Fruit fly (Drosophila melanogaster) whole organism, wandering third instar larva: ENCODE results near the gene soti.

Experiments
- Abd-B ChIP-seq: fragments of >200 bp; optimal IDR thresholded peaks from 2 replicates; lab custom pipeline; 2017; ENCODE audit warnings: missing biosample characterization, missing genetic modification characterization
- CG32264 ChIP-seq: fragments of 200-800 bp; sonication (Bioruptor generic); optimal IDR thresholded peaks from 2 replicates; lab custom pipeline; 2016; ENCODE audit warnings: missing biosample characterization, missing genetic modification characterization
- CG9705 ChIP-seq: fragments of 200-800 bp; sonication (Bioruptor generic); optimal IDR thresholded peaks from 2 replicates; lab custom pipeline; 2018; ENCODE audit warnings: missing biosample characterization, mild to moderate bottlenecking, missing genetic modification characterization
- CrebA ChIP-seq: fragments of 200-800 bp; sonication (Bioruptor generic); optimal IDR thresholded peaks from 2 replicates; lab custom pipeline; 2016; ENCODE audit warnings: missing biosample characterization, mild to moderate bottlenecking, missing genetic modification characterization, borderline replicate concordance
- Dfd ChIP-seq: fragments of >200 bp; optimal IDR thresholded peaks from 2 replicates; lab custom pipeline; 2017; ENCODE audit warnings: missing biosample characterization, missing genetic modification characterization
- Dif ChIP-seq: fragments of 200-275, 200-300 bp; sonication (Bioruptor generic); optimal IDR thresholded peaks from 2 replicates; lab custom pipeline; 2018; ENCODE audit warnings: missing biosample characterization, missing genetic modification characterization; ENCODE audit not compliant: partially characterized antibody
- GATAd ChIP-seq: sonication (Bioruptor generic); optimal IDR thresholded peaks from 2 replicates; lab custom pipeline; 2016; ENCODE audit warnings: missing biosample characterization, missing genetic modification characterization
- HLH106 ChIP-seq: fragments of 200-800 bp; optimal IDR thresholded peaks from 3 replicates; lab custom pipeline; 2019; ENCODE audit warnings: missing biosample characterization, mild to moderate bottlenecking, missing genetic modification characterization, moderate library complexity
- Hnf4 ChIP-seq: fragments of 200-800 bp; sonication (Bioruptor generic); optimal IDR thresholded peaks from 2 replicates; lab custom pipeline; 2016; ENCODE audit warnings: missing biosample characterization, mild to moderate bottlenecking, missing genetic modification characterization
- Hr78 ChIP-seq: fragments of >200 bp; optimal IDR thresholded peaks from 2 replicates; lab custom pipeline; 2017; ENCODE audit warnings: missing biosample characterization, missing genetic modification characterization
- Hr83 ChIP-seq: fragments of 200-300 bp; sonication (Bioruptor generic); optimal IDR thresholded peaks from 2 replicates; lab custom pipeline; 2016; ENCODE audit warnings: missing biosample characterization, mild to moderate bottlenecking, missing genetic modification characterization, moderate library complexity; ENCODE audit not compliant: poor library complexity, severe bottlenecking
- Jra ChIP-seq: sonication (Bioruptor generic); optimal IDR thresholded peaks from 2 replicates; lab custom pipeline; 2016; ENCODE audit warnings: missing biosample characterization, missing genetic modification characterization
- Mio ChIP-seq: sonication (Bioruptor generic); optimal IDR thresholded peaks from 2 replicates; lab custom pipeline; 2016; ENCODE audit warnings: missing biosample characterization, missing genetic modification characterization
- Myc ChIP-seq: fragments of >200 bp; optimal IDR thresholded peaks from 2 replicates; lab custom pipeline; 2017
- N ChIP-seq: fragments of >200 bp; optimal IDR thresholded peaks from 2 replicates; lab custom pipeline; 2018; ENCODE audit warnings: missing biosample characterization, missing external identifiers, missing genetic modification characterization
- OdsH ChIP-seq: fragments of 200-800 bp; sonication (Bioruptor generic); optimal IDR thresholded peaks from 2 replicates; lab custom pipeline; 2016; ENCODE audit warnings: missing biosample characterization, mild to moderate bottlenecking, missing genetic modification characterization
- Rel ChIP-seq, 2 experiments: fragments of 200-800 bp; sonication (Bioruptor generic) in 1 of 2; optimal IDR thresholded peaks; 2 replicates in 1 of 2; 3 replicates in 1 of 2; lab custom pipeline; 2016 to 2019; ENCODE audit warnings: mild to moderate bottlenecking in 2 of 2, missing biosample characterization in 2 of 2, missing genetic modification characterization in 2 of 2, moderate library complexity in 1 of 2
- Sp1 ChIP-seq: fragments of 200-800 bp; sonication (Bioruptor generic); optimal IDR thresholded peaks from 3 replicates; lab custom pipeline; 2019; ENCODE audit warnings: missing biosample characterization, mild to moderate bottlenecking, missing genetic modification characterization, moderate library complexity
- Vsx2 ChIP-seq: fragments of 200-300, 225-300 bp; sonication (Bioruptor generic); optimal IDR thresholded peaks from 2 replicates; lab custom pipeline; 2018; ENCODE audit warnings: missing biosample characterization, missing genetic modification characterization; ENCODE audit not compliant: partially characterized antibody
- br ChIP-seq: fragments of 200-800 bp; sonication (Bioruptor generic); optimal IDR thresholded peaks from 2 replicates; lab custom pipeline; 2016; ENCODE audit warnings: missing biosample characterization, missing genetic modification characterization
- brk ChIP-seq: fragments of 200-800 bp; sonication (Bioruptor generic); optimal IDR thresholded peaks from 2 replicates; lab custom pipeline; 2016; ENCODE audit warnings: missing biosample characterization, mild to moderate bottlenecking, missing genetic modification characterization
- dl ChIP-seq, 2 experiments: fragments of 175-275, 200-275 bp in 1 of 2; fragments of 200-275 bp in 1 of 2; sonication (Bioruptor generic); optimal IDR thresholded peaks; lab custom pipeline; 2018; ENCODE audit warnings: mild to moderate bottlenecking in 2 of 2, missing biosample characterization in 2 of 2, missing genetic modification characterization in 2 of 2, moderate library complexity in 2 of 2; ENCODE audit not compliant: partially characterized antibody in 2 of 2, insufficient read depth in 1 of 2
- dmrt93B ChIP-seq: fragments of 200-800 bp; sonication (Bioruptor generic); optimal IDR thresholded peaks from 2 replicates; lab custom pipeline; 2018; ENCODE audit warnings: missing biosample characterization, mild to moderate bottlenecking, missing genetic modification characterization
- dsf ChIP-seq: sonication (Bioruptor generic); optimal IDR thresholded peaks from 2 replicates; lab custom pipeline; 2016; ENCODE audit warnings: missing biosample characterization, missing genetic modification characterization, borderline replicate concordance
- ey ChIP-seq: fragments of 200-800 bp; sonication (Bioruptor generic); optimal IDR thresholded peaks from 2 replicates; lab custom pipeline; 2016; ENCODE audit warnings: missing biosample characterization, missing genetic modification characterization
- foxo ChIP-seq, 2 experiments: fragments of 200-800 bp; sonication (Bioruptor generic); optimal IDR thresholded peaks; 2 replicates in 1 of 2; 3 replicates in 1 of 2; lab custom pipeline; 2016 to 2017; ENCODE audit warnings: missing biosample characterization in 2 of 2, missing genetic modification characterization in 2 of 2
- fru ChIP-seq: fragments of 200-800 bp; sonication (Bioruptor generic); optimal IDR thresholded peaks from 3 replicates; lab custom pipeline; 2016; ENCODE audit warnings: missing biosample characterization, mild to moderate bottlenecking, missing genetic modification characterization
- h ChIP-seq: fragments of 200-800 bp; sonication (Bioruptor generic); optimal IDR thresholded peaks from 3 replicates; lab custom pipeline; 2016; ENCODE audit warnings: missing biosample characterization, mild to moderate bottlenecking, missing genetic modification characterization
- jim ChIP-seq: fragments of 175-275, 200-325 bp; sonication (Bioruptor generic); optimal IDR thresholded peaks from 2 replicates; lab custom pipeline; 2016; ENCODE audit warnings: missing biosample characterization, mild to moderate bottlenecking, missing genetic modification characterization
- lola ChIP-seq: fragments of >200 bp; optimal IDR thresholded peaks from 2 replicates; lab custom pipeline; 2017; ENCODE audit warnings: missing biosample characterization, missing genetic modification characterization
- pan ChIP-seq: fragments of >200 bp; optimal IDR thresholded peaks from 2 replicates; lab custom pipeline; 2017
- psq ChIP-seq: fragments of 200-800 bp; sonication (Bioruptor generic); optimal IDR thresholded peaks from 3 replicates; lab custom pipeline; 2017; ENCODE audit warnings: missing biosample characterization, mild to moderate bottlenecking, missing genetic modification characterization, moderate library complexity
- rgr ChIP-seq: fragments of 200-800 bp; sonication (Bioruptor generic); optimal IDR thresholded peaks from 3 replicates; lab custom pipeline; 2016; ENCODE audit warnings: missing biosample characterization, mild to moderate bottlenecking, missing genetic modification characterization
- sage ChIP-seq: fragments of 200-800 bp; sonication (Bioruptor generic); optimal IDR thresholded peaks from 2 replicates; lab custom pipeline; 2016; ENCODE audit warnings: missing biosample characterization, mild to moderate bottlenecking, missing genetic modification characterization
- sv ChIP-seq: fragments of 200-800 bp; sonication (Bioruptor generic); optimal IDR thresholded peaks from 3 replicates; lab custom pipeline; 2016; ENCODE audit warnings: missing biosample characterization, missing genetic modification characterization
- tai ChIP-seq: sonication (Bioruptor generic); optimal IDR thresholded peaks from 2 replicates; lab custom pipeline; 2016; ENCODE audit warnings: missing biosample characterization, missing genetic modification characterization
- usp ChIP-seq: fragments of >200 bp; optimal IDR thresholded peaks from 2 replicates; lab custom pipeline; 2017; ENCODE audit warnings: missing biosample characterization, missing genetic modification characterization
- woc ChIP-seq: sonication (Bioruptor generic); optimal IDR thresholded peaks from 2 replicates; lab custom pipeline; 2016; ENCODE audit warnings: missing biosample characterization, mild to moderate bottlenecking, missing genetic modification characterization

The soti gene

DNA sequence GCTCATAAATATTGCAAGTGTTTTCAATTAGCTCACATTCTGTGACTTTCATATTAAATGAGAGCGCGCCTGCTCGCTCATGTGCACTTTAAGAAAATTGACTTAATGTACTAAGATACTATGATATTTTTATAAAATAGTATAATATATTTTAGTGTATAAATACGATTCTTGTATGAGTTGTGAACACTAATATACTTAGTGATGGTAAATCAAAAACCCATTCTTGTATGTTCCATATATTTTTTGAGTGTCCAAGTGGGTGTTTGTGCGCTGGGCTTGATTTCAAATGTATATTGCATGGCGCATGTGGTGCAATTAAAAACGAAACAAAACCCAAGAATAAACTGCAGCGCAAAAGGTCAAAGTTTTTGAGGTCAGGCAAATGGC, 7.7 kb downstream of the soti start:
- no peak for TF ChIP-seq br (GFP tag; lab: Kevin White, UChicago)
- peak; percentile 54 for TF ChIP-seq HLH106 (tag; lab: Kevin White, UChicago)
- no peak for TF ChIP-seq lola (GFP tag; lab: Kevin White, UChicago)
- no peak for TF ChIP-seq CG9705 (GFP tag; lab: Kevin White, UChicago)
- TF ChIP-seq usp (GFP tag; lab: Kevin White, UChicago) = no peak
- TF ChIP-seq Dfd = no peak
- TF ChIP-seq, all 38 proteins: peak for 1

DNA sequence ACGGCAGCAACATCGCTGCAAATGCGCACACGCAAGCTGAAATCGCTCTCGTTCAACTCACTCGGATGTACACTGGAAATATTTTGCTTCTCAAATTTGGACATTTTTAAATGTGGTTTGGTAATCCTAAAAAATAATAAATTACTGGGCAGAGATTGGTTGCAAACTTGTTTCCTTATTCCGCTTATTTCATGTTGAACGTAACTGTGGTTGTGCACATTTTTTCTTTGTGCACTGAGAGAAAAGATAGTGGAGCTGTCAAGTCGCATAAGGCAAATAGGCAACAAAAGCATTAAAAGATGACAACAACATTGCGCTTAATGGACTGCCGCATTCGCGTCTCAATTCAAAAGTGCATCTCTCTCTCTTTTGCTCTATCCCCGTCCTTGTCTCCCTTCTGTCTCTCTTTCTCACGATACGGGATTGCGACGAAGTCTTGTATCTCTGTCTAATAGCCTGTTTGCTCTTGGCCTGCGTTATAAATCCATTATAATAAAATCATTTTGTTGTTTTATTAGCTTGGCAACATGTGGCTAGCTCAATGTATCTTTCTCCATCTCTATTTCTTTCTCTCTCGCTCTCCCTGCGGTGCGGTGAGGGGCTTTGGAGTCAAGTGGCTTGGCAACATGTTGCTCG, 8.2 kb downstream of the soti start:
- TF ChIP-seq h (GFP tag; lab: Kevin White, UChicago) = peak; percentile 79
- TF ChIP-seq lola (GFP tag; lab: Kevin White, UChicago) = no peak
- TF ChIP-seq CG32264 (GFP tag; lab: Kevin White, UChicago) = peak; percentile 36
- TF ChIP-seq Dif (GFP tag; lab: Kevin White, UChicago) = no peak
- TF ChIP-seq Myc (lab: Kevin White, UChicago) = peak; percentile 54
- TF ChIP-seq pan (lab: Kevin White, UChicago) = no peak
- peak; percentile 81 for TF ChIP-seq psq
- TF ChIP-seq ey = peak; percentile 93
- TF ChIP-seq usp (GFP tag; lab: Kevin White, UChicago) = no peak
- TF ChIP-seq Sp1 = peak; percentile 78
- no peak for TF ChIP-seq CrebA (GFP tag; lab: Kevin White, UChicago)
- peak; percentile 42 for TF ChIP-seq dsf (GFP tag; lab: Kevin White, UChicago)
- TF ChIP-seq Vsx2 (GFP tag; lab: Kevin White, UChicago) = peak; percentile 4
- no peak for TF ChIP-seq Hr78 (GFP tag; lab: Kevin White, UChicago)
- TF ChIP-seq Dfd = no peak
- TF ChIP-seq Abd-B = no peak
- TF ChIP-seq dl (GFP tag; optimal IDR thresholded peaks at IDR 0.05; lab: Kevin White, UChicago; ENCODE audit: insufficient read depth in 1 of 2, partially characterized antibody in 2 of 2) = no peak
- TF ChIP-seq brk (GFP tag; lab: Kevin White, UChicago) = peak; percentile 71
- TF ChIP-seq sv (GFP tag; lab: Kevin White, UChicago) = peak; percentile 93
- TF ChIP-seq foxo (GFP tag; optimal IDR thresholded peaks at IDR 0.05; lab: Kevin White, UChicago) = peak in 1 of 2 experiments; percentile 83
- no peak for TF ChIP-seq CG9705 (GFP tag; lab: Kevin White, UChicago)
- TF ChIP-seq N = no peak
- TF ChIP-seq br (GFP tag; lab: Kevin White, UChicago) = peak; percentile 82
- TF ChIP-seq tai (GFP tag; lab: Kevin White, UChicago) = peak; percentile 79
- peak; percentile 92 for TF ChIP-seq OdsH
- TF ChIP-seq Mio (GFP tag; lab: Kevin White, UChicago) = peak; percentile 65
- TF ChIP-seq rgr (GFP tag; lab: Kevin White, UChicago) = peak; percentile 90
- no peak for TF ChIP-seq jim (GFP tag; lab: Kevin White, UChicago)
- no peak for TF ChIP-seq Hr83
- peak; percentile 87 for TF ChIP-seq fru (GFP tag; lab: Kevin White, UChicago)
- peak; percentile 33 for TF ChIP-seq Jra (GFP tag; lab: Kevin White, UChicago)
- TF ChIP-seq GATAd = peak; percentile 12
- peak; percentile 51 for TF ChIP-seq Rel (GFP tag; optimal IDR thresholded peaks at IDR 0.05; lab: Kevin White, UChicago)
- no peak for TF ChIP-seq Rel (tag; optimal IDR thresholded peaks at IDR 0.05; lab: Kevin White, UChicago)
- TF ChIP-seq sage (GFP tag; lab: Kevin White, UChicago) = peak; percentile 33
- TF ChIP-seq HLH106 (tag; lab: Kevin White, UChicago) = peak; percentile 53
- TF ChIP-seq woc (GFP tag; lab: Kevin White, UChicago) = peak; percentile 52
- TF ChIP-seq dmrt93B (GFP tag; lab: Kevin White, UChicago) = peak; percentile 57
- peak; percentile 75 for TF ChIP-seq Hnf4 (GFP tag; lab: Kevin White, UChicago)
- TF ChIP-seq, all 38 proteins: peak for 25
